Fruit fly (Drosophila melanogaster) whole organism, wandering third instar larva: ENCODE results near the gene smog.
A peak's percentile ranks its signal among the peaks of the same experiment; 100 is the strongest.

ENCODE experiments used
- GATAd ChIP-seq: sonication (Bioruptor generic); optimal IDR thresholded peaks from 2 replicates; lab custom pipeline; 2016; ENCODE audit warnings: missing biosample characterization, missing genetic modification characterization
- HLH106 ChIP-seq: fragments of 200-800 bp; optimal IDR thresholded peaks from 3 replicates; lab custom pipeline; 2019; ENCODE audit warnings: missing biosample characterization, mild to moderate bottlenecking, missing genetic modification characterization, moderate library complexity
- Hnf4 ChIP-seq: fragments of 200-800 bp; sonication (Bioruptor generic); optimal IDR thresholded peaks from 2 replicates; lab custom pipeline; 2016; ENCODE audit warnings: missing biosample characterization, mild to moderate bottlenecking, missing genetic modification characterization
- Hr83 ChIP-seq: fragments of 200-300 bp; sonication (Bioruptor generic); optimal IDR thresholded peaks from 2 replicates; lab custom pipeline; 2016; ENCODE audit warnings: missing biosample characterization, mild to moderate bottlenecking, missing genetic modification characterization, moderate library complexity; ENCODE audit not compliant: poor library complexity, severe bottlenecking
- Jra ChIP-seq: sonication (Bioruptor generic); optimal IDR thresholded peaks from 2 replicates; lab custom pipeline; 2016; ENCODE audit warnings: missing biosample characterization, missing genetic modification characterization
- OdsH ChIP-seq: fragments of 200-800 bp; sonication (Bioruptor generic); optimal IDR thresholded peaks from 2 replicates; lab custom pipeline; 2016; ENCODE audit warnings: missing biosample characterization, mild to moderate bottlenecking, missing genetic modification characterization
- br ChIP-seq: fragments of 200-800 bp; sonication (Bioruptor generic); optimal IDR thresholded peaks from 2 replicates; lab custom pipeline; 2016; ENCODE audit warnings: missing biosample characterization, missing genetic modification characterization
- dmrt93B ChIP-seq: fragments of 200-800 bp; sonication (Bioruptor generic); optimal IDR thresholded peaks from 2 replicates; lab custom pipeline; 2018; ENCODE audit warnings: missing biosample characterization, mild to moderate bottlenecking, missing genetic modification characterization
- foxo ChIP-seq, 2 experiments: fragments of 200-800 bp; sonication (Bioruptor generic); optimal IDR thresholded peaks; 2 replicates in 1 of 2; 3 replicates in 1 of 2; lab custom pipeline; 2016 to 2017; ENCODE audit warnings: missing biosample characterization in 2 of 2, missing genetic modification characterization in 2 of 2
- fru ChIP-seq: fragments of 200-800 bp; sonication (Bioruptor generic); optimal IDR thresholded peaks from 3 replicates; lab custom pipeline; 2016; ENCODE audit warnings: missing biosample characterization, mild to moderate bottlenecking, missing genetic modification characterization
- rgr ChIP-seq: fragments of 200-800 bp; sonication (Bioruptor generic); optimal IDR thresholded peaks from 3 replicates; lab custom pipeline; 2016; ENCODE audit warnings: missing biosample characterization, mild to moderate bottlenecking, missing genetic modification characterization
- usp ChIP-seq: fragments of >200 bp; optimal IDR thresholded peaks from 2 replicates; lab custom pipeline; 2017; ENCODE audit warnings: missing biosample characterization, missing genetic modification characterization

DNA sequence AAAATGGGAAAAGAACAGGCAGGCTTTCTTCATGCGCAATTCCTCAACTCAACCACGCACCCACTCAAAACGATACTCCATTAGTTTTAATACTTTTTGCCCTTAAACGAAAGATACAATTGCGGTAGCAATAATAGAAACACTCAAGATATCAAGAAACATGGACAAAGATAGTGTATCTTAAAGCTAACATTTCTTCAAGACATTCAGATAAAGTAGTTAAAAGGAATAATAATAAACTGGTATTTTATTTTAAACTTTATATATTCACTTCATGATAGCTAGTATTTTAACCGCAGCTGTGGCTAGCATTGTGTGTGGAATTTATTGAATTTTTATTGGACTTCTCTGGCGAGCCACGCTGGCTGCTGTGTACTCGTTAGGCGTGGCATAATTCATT, 3.5 kb downstream of the smog start:
- TF ChIP-seq Jra (GFP tag; lab: Kevin White, UChicago) (no peak), GATAd (GFP tag; lab: Kevin White, UChicago) (no peak), dmrt93B (GFP tag; lab: Kevin White, UChicago) (no peak), HLH106 (tag; lab: Kevin White, UChicago) (peak; percentile 8), usp (no peak), rgr (GFP tag; lab: Kevin White, UChicago) (peak; percentile 3), foxo (GFP tag; optimal IDR thresholded peaks at IDR 0.05; lab: Kevin White, UChicago) (peak in 1 of 2 experiments; percentile 39), Hr83 (no peak), Hnf4 (GFP tag; lab: Kevin White, UChicago) (no peak), br (GFP tag; lab: Kevin White, UChicago) (no peak), OdsH (GFP tag; lab: Kevin White, UChicago) (peak; percentile 16), fru (GFP tag; lab: Kevin White, UChicago) (no peak)
